Worm (Caenorhabditis elegans): Measurements from ENCODE around the gene irld-48.

- no peak for TF ChIP-seq dve-1 (tag; optimal IDR thresholded peaks at IDR 0.05; ENCODE audit: insufficient read depth)
- TF ChIP-seq lin-39 (tag; optimal IDR thresholded peaks at IDR 0.05), result no peak
- no peak for TF ChIP-seq pqm-1 (tag; optimal IDR thresholded peaks at IDR 0.05)
- no peak for TF ChIP-seq nhr-76 (tag; optimal IDR thresholded peaks at IDR 0.05)
- TF ChIP-seq lin-15B (tag; optimal IDR thresholded peaks at IDR 0.05), result no peak
- no peak for TF ChIP-seq ztf-11 (tag; optimal IDR thresholded peaks at IDR 0.05)
- no peak for TF ChIP-seq nhr-10 (tag; optimal IDR thresholded peaks at IDR 0.05)
- no peak for TF ChIP-seq lsy-2 (tag; optimal IDR thresholded peaks at IDR 0.05)
- TF ChIP-seq unc-39 (tag; optimal IDR thresholded peaks at IDR 0.05), result no peak
- no peak for TF ChIP-seq dpl-1 (GFP tag; optimal IDR thresholded peaks at IDR 0.05)
Observed at ce11 chrII:2985446-2985845, 29.6 kb downstream of the irld-48 start.

All from whole organism, L4 larva.